Fruit fly (Drosophila melanogaster): ENCODE results near the gene Sry-delta.
A peak's percentile ranks its signal among the peaks of the same experiment; 100 is the strongest.

Sry-delta gene

DNA sequence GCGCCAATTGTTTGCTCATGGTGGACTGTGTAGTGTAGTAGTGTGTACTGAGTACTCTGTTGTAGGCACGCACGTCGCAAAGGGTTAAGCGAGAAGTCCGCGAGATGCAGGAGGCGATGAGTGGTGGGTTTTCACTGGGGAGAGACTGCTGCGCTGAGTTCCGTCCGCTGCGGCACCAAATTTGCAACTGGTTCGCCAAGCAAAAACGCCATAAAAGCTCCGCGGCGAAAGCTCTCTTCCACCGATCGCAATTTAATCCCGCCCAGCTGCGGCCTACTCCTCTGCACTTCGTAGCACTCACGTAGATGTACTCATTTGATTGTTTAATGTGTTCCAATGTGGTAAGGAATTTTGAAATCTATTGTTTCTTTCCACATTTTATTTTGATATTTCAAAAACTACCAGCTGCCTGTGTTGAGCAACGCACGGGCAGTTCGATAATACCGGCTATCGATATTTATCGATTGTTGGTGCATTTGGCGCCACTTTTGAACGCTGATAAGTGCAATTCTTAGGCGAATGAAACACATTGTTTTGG, 28.1 kb upstream of the Sry-delta start, which contains the start of gene CG7920 (continued):
- TF ChIP-seq CG7368 (GFP tag; optimal IDR thresholded peaks at IDR 0.05): no peak
- peak; percentile 60; the same call in 2 of the 3 replicates for TF ChIP-seq eg (GFP tag; IDR thresholded peaks at IDR 0.05)
- TF ChIP-seq svp (GFP tag): peak; percentile 44
- no peak for TF ChIP-seq fd59A (GFP tag; optimal IDR thresholded peaks at IDR 0.05)
- TF ChIP-seq Hr39 (GFP tag; optimal IDR thresholded peaks at IDR 0.05): no peak
- no peak for TF ChIP-seq Ets21C (GFP tag; optimal IDR thresholded peaks at IDR 0.05)
- no peak for TF ChIP-seq Smox (GFP tag; optimal IDR thresholded peaks at IDR 0.05)
- no peak for TF ChIP-seq achi (GFP tag; optimal IDR thresholded peaks at IDR 0.05)
- TF ChIP-seq Met (GFP tag; optimal IDR thresholded peaks at IDR 0.05): no peak
- no peak for TF ChIP-seq Eip93F (GFP tag; optimal IDR thresholded peaks at IDR 0.05)
- TF ChIP-seq vri (GFP tag; optimal IDR thresholded peaks at IDR 0.05): peak; percentile 71

DNA sequence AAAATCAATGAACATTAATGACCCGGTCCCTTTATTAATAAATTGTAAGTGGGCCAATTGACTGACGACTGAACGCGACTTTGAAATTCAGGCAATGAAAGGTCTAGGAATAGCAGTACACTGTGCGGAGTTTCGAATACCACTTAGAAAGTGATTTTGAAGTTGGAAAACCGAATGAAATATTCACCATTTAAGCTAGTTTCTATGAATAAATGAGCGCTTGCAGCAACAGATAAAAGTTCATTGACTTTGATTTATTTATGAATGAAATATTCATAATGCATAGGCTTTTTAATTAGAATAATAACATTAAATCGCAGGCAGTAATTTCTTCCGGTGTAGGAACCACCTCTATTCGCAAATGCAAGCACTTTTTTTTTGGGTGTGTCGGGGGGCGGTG, 22.1 kb upstream of the Sry-delta start:
- TF ChIP-seq CG32006 (GFP tag; optimal IDR thresholded peaks at IDR 0.05): peak; percentile 62
- no peak for TF ChIP-seq Sox15 (GFP tag; optimal IDR thresholded peaks at IDR 0.05)
- TF ChIP-seq fd85E (GFP tag; optimal IDR thresholded peaks at IDR 0.05): no peak
- TF ChIP-seq Ets21C (GFP tag; optimal IDR thresholded peaks at IDR 0.05): no peak
- no peak for TF ChIP-seq CG7368 (GFP tag; optimal IDR thresholded peaks at IDR 0.05)
- no peak for TF ChIP-seq CG11762 (GFP tag; optimal IDR thresholded peaks at IDR 0.05; ENCODE audit: insufficient read depth)
- peak; percentile 5 for TF ChIP-seq cyc (GFP tag; optimal IDR thresholded peaks at IDR 0.05)
- TF ChIP-seq fd59A (GFP tag; optimal IDR thresholded peaks at IDR 0.05): peak; percentile 25
- TF ChIP-seq Lpt (GFP tag; optimal IDR thresholded peaks at IDR 0.05): no peak
- no peak for TF ChIP-seq vri (GFP tag; optimal IDR thresholded peaks at IDR 0.05)
- no peak for TF ChIP-seq CG31627 (GFP tag; optimal IDR thresholded peaks at IDR 0.05)
- peak; percentile 7 for TF ChIP-seq Sox14 (GFP tag; optimal IDR thresholded peaks at IDR 0.05)
- TF ChIP-seq CG6854 (GFP tag; optimal IDR thresholded peaks at IDR 0.05): no peak
- peak; percentile 24 for TF ChIP-seq Sox102F (GFP tag; optimal IDR thresholded peaks at IDR 0.05)
- peak; percentile 69 for TF ChIP-seq Eip78C (GFP tag)
- TF ChIP-seq net (GFP tag; optimal IDR thresholded peaks at IDR 0.05): peak; percentile 33
- no peak for TF ChIP-seq Ets96B (tag; optimal IDR thresholded peaks at IDR 0.05)
- TF ChIP-seq spab (GFP tag; optimal IDR thresholded peaks at IDR 0.05): no peak
- TF ChIP-seq topi (GFP tag; optimal IDR thresholded peaks at IDR 0.05): peak; percentile 12
- TF ChIP-seq lz (GFP tag; optimal IDR thresholded peaks at IDR 0.05): peak; percentile 11
- no peak for TF ChIP-seq CG16779 (tag; optimal IDR thresholded peaks at IDR 0.05)
- peak; percentile 52 for TF ChIP-seq svp (GFP tag)
- TF ChIP-seq CG10669 (GFP tag; optimal IDR thresholded peaks at IDR 0.05): peak; percentile 9
- TF ChIP-seq acj6 (GFP tag; optimal IDR thresholded peaks at IDR 0.05): peak; percentile 9
- peak; percentile 56 for TF ChIP-seq CG6276 (GFP tag; optimal IDR thresholded peaks at IDR 0.05)
- TF ChIP-seq CG1621 (tag; optimal IDR thresholded peaks at IDR 0.05): no peak
- TF ChIP-seq OdsH (GFP tag; optimal IDR thresholded peaks at IDR 0.05): no peak
- TF ChIP-seq ss (GFP tag; optimal IDR thresholded peaks at IDR 0.05): peak in 1 of 2 experiments; percentile 18
- TF ChIP-seq Hr4 (GFP tag; optimal IDR thresholded peaks at IDR 0.05): no peak
- peak; percentile 50; the same call in 1 of the 2 replicates for TF ChIP-seq Gug (GFP tag; IDR thresholded peaks at IDR 0.05)
- peak; percentile 18 for TF ChIP-seq esn (GFP tag; optimal IDR thresholded peaks at IDR 0.05)
- TF ChIP-seq CG4318 (GFP tag; optimal IDR thresholded peaks at IDR 0.05): no peak
- peak; percentile 72 for TF ChIP-seq CG15336 (GFP tag; IDR thresholded peaks at IDR 0.05)
- TF ChIP-seq CG6163 (GFP tag; IDR thresholded peaks at IDR 0.05): peak; percentile 74; the same call in 2 of the 3 replicates
- TF ChIP-seq dsx (GFP tag; optimal IDR thresholded peaks at IDR 0.05; ENCODE audit: poor library complexity, severe bottlenecking): no peak
- TF ChIP-seq CG11902 (GFP tag; optimal IDR thresholded peaks at IDR 0.05): no peak
- peak; percentile 52 for TF ChIP-seq CG8119 (GFP tag; IDR thresholded peaks at IDR 0.05)
- peak; percentile 23 for TF ChIP-seq CG3032 (tag; optimal IDR thresholded peaks at IDR 0.05)
- TF ChIP-seq Met (GFP tag; optimal IDR thresholded peaks at IDR 0.05): peak; percentile 31
- no peak for TF ChIP-seq Eip75B (GFP tag; optimal IDR thresholded peaks at IDR 0.05)
- TF ChIP-seq fkh (GFP tag; optimal IDR thresholded peaks at IDR 0.05): no peak
- TF ChIP-seq dac (GFP tag; optimal IDR thresholded peaks at IDR 0.05): peak; percentile 13
- TF ChIP-seq CG11294 (GFP tag; IDR thresholded peaks at IDR 0.05): peak; percentile 12; the same call in 1 of the 2 replicates
- TF ChIP-seq Hr39 (GFP tag; optimal IDR thresholded peaks at IDR 0.05): peak; percentile 8
- TF ChIP-seq CG9139 (GFP tag; optimal IDR thresholded peaks at IDR 0.05): no peak

Data from whole organism, prepupa.